Worm (Caenorhabditis elegans): ENCODE results near the gene ifa-1.

- no peak for TF ChIP-seq ztf-23 (GFP tag; IDR thresholded peaks at IDR 0.05)
- no peak for TF ChIP-seq klf-2 (GFP tag; conservative IDR thresholded peaks at IDR 0.05)
- TF ChIP-seq cog-1 (tag; optimal IDR thresholded peaks at IDR 0.05) = no peak
- TF ChIP-seq T22C8.4 (GFP tag; IDR thresholded peaks at IDR 0.05) = no peak
- no peak for TF ChIP-seq flt-1 (GFP tag; IDR thresholded peaks at IDR 0.05)
- no peak for TF ChIP-seq med-1 (GFP tag; optimal IDR thresholded peaks at IDR 0.05; ENCODE audit: insufficient read depth)
- TF ChIP-seq ztf-29 (GFP tag; IDR thresholded peaks at IDR 0.05) = no peak
These were observed 36.1 kb downstream of the ifa-1 start, which contains the start of gene vhl-1 for ce11 chrX:11307056-11307455.
